Fruit fly (Drosophila melanogaster): ENCODE results near the gene sbm.

Gene sbm

dm6 chrX:14621464-14621863 is 19.1 kb upstream of the sbm start (continued):
- no peak for TF ChIP-seq CG30020 (tag; optimal IDR thresholded peaks at IDR 0.05)
- no peak for TF ChIP-seq hbn (GFP tag; IDR thresholded peaks at IDR 0.05; ENCODE audit: partially characterized antibody)
- TF ChIP-seq twi (tag; optimal IDR thresholded peaks at IDR 0.05), result no peak
- no peak for TF ChIP-seq cato (GFP tag; optimal IDR thresholded peaks at IDR 0.05; ENCODE audit: borderline replicate concordance)
- no peak for TF ChIP-seq CG15011 (GFP tag; optimal IDR thresholded peaks at IDR 0.05)
- TF ChIP-seq Vsx1 (GFP tag; optimal IDR thresholded peaks at IDR 0.05), result no peak
- no peak for TF ChIP-seq inv (GFP tag; IDR thresholded peaks at IDR 0.05; ENCODE audit: partially characterized antibody)
- no peak for TF ChIP-seq nerfin-1 (tag; optimal IDR thresholded peaks at IDR 0.05)
- peak in 1 of 2 experiments; percentile 31 for TF ChIP-seq bsh (GFP tag; optimal IDR thresholded peaks at IDR 0.05)
- TF ChIP-seq ranshi (GFP tag; IDR thresholded peaks at IDR 0.05), result no peak
- TF ChIP-seq Neu2 (GFP tag; optimal IDR thresholded peaks at IDR 0.05; ENCODE audit: borderline replicate concordance), result no peak
- no peak for TF ChIP-seq CG7928 (GFP tag; optimal IDR thresholded peaks at IDR 0.05)
- peak in 1 of 2 experiments; percentile 12 for TF ChIP-seq chif (GFP tag; optimal IDR thresholded peaks at IDR 0.05)
- TF ChIP-seq CG11398 (GFP tag; optimal IDR thresholded peaks at IDR 0.05), result no peak
- no peak for TF ChIP-seq CG10274 (GFP tag; optimal IDR thresholded peaks at IDR 0.05)
- 0 out of 3 replicates have a peak, but pooled peaks have one; percentile 11 for TF ChIP-seq CG34422 (GFP tag; IDR thresholded peaks at IDR 0.05)
- TF ChIP-seq kay (GFP tag; optimal IDR thresholded peaks at IDR 0.05), result no peak
- TF ChIP-seq so (GFP tag; IDR thresholded peaks at IDR 0.05), result no peak
- TF ChIP-seq caup (GFP tag; optimal IDR thresholded peaks at IDR 0.05; ENCODE audit: severe bottlenecking), result no peak
- peak; percentile 36 for TF ChIP-seq CG1603 (tag; optimal IDR thresholded peaks at IDR 0.05)
- TF ChIP-seq otp (GFP tag; IDR thresholded peaks at IDR 0.05), result 0 out of 3 replicates have a peak, but pooled peaks have one; percentile 18
- no peak for TF ChIP-seq CG10267 (tag; optimal IDR thresholded peaks at IDR 0.05)
- TF ChIP-seq klu (GFP tag; IDR thresholded peaks at IDR 0.05), result no peak
- TF ChIP-seq sc (optimal IDR thresholded peaks at IDR 0.05), result no peak
- TF ChIP-seq sc (GFP tag; optimal IDR thresholded peaks at IDR 0.05), result no peak
- no peak for TF ChIP-seq tup (GFP tag; optimal IDR thresholded peaks at IDR 0.05)
- TF ChIP-seq eve (GFP tag; optimal IDR thresholded peaks at IDR 0.05), result no peak
- TF ChIP-seq sens (GFP tag), result peak; percentile 18
- TF ChIP-seq mam (GFP tag; optimal IDR thresholded peaks at IDR 0.05), result no peak
- TF ChIP-seq Dip3 (GFP tag; optimal IDR thresholded peaks at IDR 0.05), result no peak
- TF ChIP-seq CG1529 (GFP tag; optimal IDR thresholded peaks at IDR 0.05), result no peak
- no peak for TF ChIP-seq CG13296 (GFP tag; optimal IDR thresholded peaks at IDR 0.05)
- TF ChIP-seq mirr (GFP tag; optimal IDR thresholded peaks at IDR 0.05), result no peak
- no peak for TF ChIP-seq ato (GFP tag; IDR thresholded peaks at IDR 0.05; ENCODE audit: partially characterized antibody)
- no peak for TF ChIP-seq bab2 (GFP tag; optimal IDR thresholded peaks at IDR 0.05)
- 0 out of 2 replicates have a peak, but pooled peaks have one; percentile 11 for TF ChIP-seq Ada2b (GFP tag; IDR thresholded peaks at IDR 0.05)
- TF ChIP-seq kah (GFP tag; optimal IDR thresholded peaks at IDR 0.05), result no peak
- no peak for TF ChIP-seq pzg (GFP tag; optimal IDR thresholded peaks at IDR 0.05)
- TF ChIP-seq Rx (GFP tag; IDR thresholded peaks at IDR 0.05), result no peak
- TF ChIP-seq CG2712 (tag; optimal IDR thresholded peaks at IDR 0.05), result peak; percentile 33
- no peak for TF ChIP-seq CG17361 (GFP tag; IDR thresholded peaks at IDR 0.05)
- TF ChIP-seq CG12942 (GFP tag; optimal IDR thresholded peaks at IDR 0.05), result no peak
- TF ChIP-seq phol (tag; optimal IDR thresholded peaks at IDR 0.05), result peak; percentile 16
- TF ChIP-seq CG13624 (GFP tag; optimal IDR thresholded peaks at IDR 0.05), result no peak
- no peak for TF ChIP-seq CG12391 (tag; optimal IDR thresholded peaks at IDR 0.05)
- no peak for TF ChIP-seq z (GFP tag; IDR thresholded peaks at IDR 0.05)
- no peak for TF ChIP-seq CG16779 (GFP tag; IDR thresholded peaks at IDR 0.05)
- TF ChIP-seq CG4820 (GFP tag; optimal IDR thresholded peaks at IDR 0.05), result no peak
- TF ChIP-seq CG17359 (tag; optimal IDR thresholded peaks at IDR 0.05), result peak; percentile 16
- TF ChIP-seq Mrtf (GFP tag; IDR thresholded peaks at IDR 0.05), result no peak
- TF ChIP-seq dmrt99B (tag; optimal IDR thresholded peaks at IDR 0.05), result peak; percentile 20
- no peak for TF ChIP-seq CTCF (GFP tag; optimal IDR thresholded peaks at IDR 0.05)
